Worm (Caenorhabditis elegans) whole organism, L1 larva: ENCODE data around the gene F59B1.4.
"Not testable (repeated sequence)": the region's sequence is repeated elsewhere in the genome, so short reads cannot be mapped to it uniquely, and the experiment has no call there.

ENCODE experiments used
- F16B12.6 ChIP-seq: fragments of 150-350 bp; optimal IDR thresholded peaks from 2 replicates; lab custom pipeline; 2014; ENCODE audit warnings: missing biosample characterization, missing genetic modification characterization
- alr-1 ChIP-seq: fragments of 200-800 bp; sonication (Bioruptor generic); optimal IDR thresholded peaks from 2 replicates; lab custom pipeline; 2018; ENCODE audit warnings: borderline replicate concordance, mild to moderate bottlenecking, missing genetic modification characterization, missing compliant biosample characterization
- blmp-1 ChIP-seq: fragments of 150-350 bp; optimal IDR thresholded peaks from 2 replicates; lab custom pipeline; 2014; ENCODE audit warnings: missing biosample characterization, missing genetic modification characterization
- ceh-82 ChIP-seq, 3 experiments: fragments of 150-350 bp in 1 of 3; sonication (generic microtip) in 2 of 3; optimal IDR thresholded peaks; 2 replicates each; lab custom pipeline; 2014 to 2017; ENCODE audit warnings: missing biosample characterization in 3 of 3, missing genetic modification characterization in 3 of 3
- ceh-88 ChIP-seq: fragments of 200-800 bp; sonication (Bioruptor generic); IDR thresholded peaks from 2 replicates; pipeline ENCODE4 v1.3.6; 2022; ENCODE audit warnings: missing genetic modification characterization, missing compliant biosample characterization
- ces-1 ChIP-seq: fragments of 150-350 bp; optimal IDR thresholded peaks from 2 replicates; lab custom pipeline; 2014; ENCODE audit warnings: missing biosample characterization, missing genetic modification reagents, missing genetic modification characterization
- dsc-1 ChIP-seq: sonication (generic microtip); optimal IDR thresholded peaks from 2 replicates; lab custom pipeline; 2016; ENCODE audit warnings: mild to moderate bottlenecking, missing genetic modification characterization, missing compliant biosample characterization
- efl-1 ChIP-seq, 4 experiments: fragments of 150-350 bp; optimal IDR thresholded peaks in 3 of 4; peaks in 1 of 4; 1 replicate in 1 of 4; 2 replicates in 3 of 4; lab custom pipeline; 2014; ENCODE audit warnings: missing biosample characterization in 2 of 4, missing genetic modification characterization in 2 of 4, missing genetic modification reagents in 2 of 4
- efl-3 ChIP-seq: fragments of 200-800 bp; sonication (Bioruptor generic); optimal IDR thresholded peaks from 2 replicates; lab custom pipeline; 2018; ENCODE audit warnings: mild to moderate bottlenecking, missing genetic modification characterization, missing compliant biosample characterization
- elt-2 ChIP-seq: sonication (generic microtip); optimal IDR thresholded peaks from 2 replicates; lab custom pipeline; 2016; ENCODE audit warnings: missing genetic modification characterization, mild to moderate bottlenecking, inconsistent platforms, missing compliant biosample characterization, missing genetic modification reagents
- elt-3 ChIP-seq, 6 experiments: fragments of 150-350 bp in 1 of 6; sonication (generic microtip); optimal IDR thresholded peaks; 2 replicates each; lab custom pipeline; 2017 to 2018; ENCODE audit warnings: missing biosample characterization in 6 of 6, missing genetic modification characterization in 6 of 6, inconsistent platforms in 1 of 6
- hlh-17 ChIP-seq: fragments of 200-800 bp; sonication (Bioruptor generic); optimal IDR thresholded peaks from 2 replicates; lab custom pipeline; 2018; ENCODE audit warnings: missing genetic modification characterization, mild to moderate bottlenecking, missing compliant biosample characterization, moderate library complexity, borderline replicate concordance
- irx-1 ChIP-seq: sonication (generic microtip); optimal IDR thresholded peaks from 2 replicates; lab custom pipeline; 2016; ENCODE audit warnings: missing genetic modification characterization, missing compliant biosample characterization
- lin-15B ChIP-seq: fragments of 150-350 bp; sonication (generic microtip); optimal IDR thresholded peaks from 3 replicates; lab custom pipeline; 2014; ENCODE audit warnings: missing biosample characterization, missing genetic modification characterization
- lin-35 ChIP-seq, 2 experiments: fragments of 150-350 bp; optimal IDR thresholded peaks; 2 replicates each; lab custom pipeline; 2014; ENCODE audit warnings: missing biosample characterization in 2 of 2, missing genetic modification characterization in 2 of 2, missing genetic modification reagents in 2 of 2
- lsy-2 ChIP-seq, 2 experiments: fragments of 150-350 bp; optimal IDR thresholded peaks; 2 replicates each; lab custom pipeline; 2014; ENCODE audit warnings: missing biosample characterization in 2 of 2, missing genetic modification characterization in 2 of 2
- mdl-1 ChIP-seq, 2 experiments: fragments of 150-350 bp; optimal IDR thresholded peaks; 2 replicates each; lab custom pipeline; 2014 to 2017; ENCODE audit warnings: missing biosample characterization in 2 of 2, missing genetic modification characterization in 2 of 2, inconsistent platforms in 1 of 2
- nhr-12 ChIP-seq: sonication (generic microtip); optimal IDR thresholded peaks from 2 replicates; lab custom pipeline; 2017; ENCODE audit warnings: missing biosample characterization, missing genetic modification characterization
- nhr-19 ChIP-seq: fragments of 200-800 bp; sonication (Bioruptor generic); conservative IDR thresholded peaks from 2 replicates; pipeline ENCODE4 v1.3.6; 2022; ENCODE audit warnings: missing genetic modification characterization, missing compliant biosample characterization
- nhr-20 ChIP-seq: sonication (generic microtip); optimal IDR thresholded peaks from 2 replicates; lab custom pipeline; 2016; ENCODE audit warnings: mild to moderate bottlenecking, missing genetic modification characterization, missing compliant biosample characterization
- nhr-237 ChIP-seq: fragments of 150-350 bp; optimal IDR thresholded peaks from 2 replicates; lab custom pipeline; 2014; ENCODE audit warnings: missing biosample characterization, missing genetic modification characterization
- nhr-28 ChIP-seq: fragments of 150-350 bp; optimal IDR thresholded peaks from 2 replicates; lab custom pipeline; 2014; ENCODE audit warnings: missing biosample characterization, missing genetic modification characterization
- nhr-71 ChIP-seq: sonication (generic microtip); optimal IDR thresholded peaks from 2 replicates; lab custom pipeline; 2016; ENCODE audit warnings: mild to moderate bottlenecking, missing genetic modification characterization, moderate library complexity, missing compliant biosample characterization
- nhr-77 ChIP-seq: fragments of 150-350 bp; optimal IDR thresholded peaks from 2 replicates; lab custom pipeline; 2014; ENCODE audit warnings: missing biosample characterization, missing genetic modification characterization
- nhr-85 ChIP-seq: sonication (generic microtip); peaks from one replicate; lab custom pipeline; 2016; ENCODE audit warnings: missing genetic modification characterization, inconsistent platforms, missing compliant biosample characterization
- nhr-90 ChIP-seq: sonication (generic microtip); optimal IDR thresholded peaks from 2 replicates; lab custom pipeline; 2016; ENCODE audit warnings: mild to moderate bottlenecking, missing genetic modification characterization, missing compliant biosample characterization; ENCODE audit not compliant: poor library complexity
- pag-3 ChIP-seq: sonication (generic microtip); optimal IDR thresholded peaks from 2 replicates; lab custom pipeline; 2017; ENCODE audit warnings: missing genetic modification characterization, mild to moderate bottlenecking, missing compliant biosample characterization, antibody characterized with exemption, borderline replicate concordance; ENCODE audit not compliant: insufficient read depth
- pax-3 ChIP-seq: fragments of 200-800 bp; sonication (Bioruptor generic); optimal IDR thresholded peaks from 2 replicates; lab custom pipeline; 2018; ENCODE audit warnings: mild to moderate bottlenecking, missing genetic modification characterization, moderate library complexity, missing compliant biosample characterization
- pqm-1 ChIP-seq: sonication (generic microtip); optimal IDR thresholded peaks from 3 replicates; lab custom pipeline; 2017; ENCODE audit warnings: missing biosample characterization, missing genetic modification characterization
- skn-1 ChIP-seq: fragments of 150-350 bp; optimal IDR thresholded peaks from 2 replicates; lab custom pipeline; 2014; ENCODE audit warnings: missing biosample characterization, missing genetic modification characterization
- snu-23 ChIP-seq: sonication (generic microtip); optimal IDR thresholded peaks from 2 replicates; lab custom pipeline; 2016; ENCODE audit warnings: missing genetic modification characterization, missing compliant biosample characterization
- sox-4 ChIP-seq: sonication (generic microtip); optimal IDR thresholded peaks from 2 replicates; lab custom pipeline; 2016; ENCODE audit warnings: missing genetic modification characterization, missing compliant biosample characterization
- swsn-7 ChIP-seq: sonication (generic microtip); optimal IDR thresholded peaks from 2 replicates; lab custom pipeline; 2016; ENCODE audit warnings: missing genetic modification characterization, missing compliant biosample characterization
- tlp-1 ChIP-seq: fragments of 150-350 bp; optimal IDR thresholded peaks from 2 replicates; lab custom pipeline; 2014; ENCODE audit warnings: missing biosample characterization, missing genetic modification characterization
- unc-130 ChIP-seq: fragments of 150-350 bp; optimal IDR thresholded peaks from 2 replicates; lab custom pipeline; 2017; ENCODE audit warnings: missing biosample characterization, missing genetic modification characterization, inconsistent platforms
- unc-30 ChIP-seq: sonication (generic microtip); optimal IDR thresholded peaks from 2 replicates; lab custom pipeline; 2017; ENCODE audit warnings: missing biosample characterization, missing genetic modification characterization
- unc-98 ChIP-seq: fragments of 200-800 bp; sonication (Bioruptor generic); IDR thresholded peaks from 2 replicates; pipeline ENCODE4 v1.3.6; 2022; ENCODE audit warnings: missing genetic modification characterization, missing compliant biosample characterization
- zag-1 ChIP-seq: fragments of 150-350 bp; optimal IDR thresholded peaks from 2 replicates; lab custom pipeline; 2014; ENCODE audit warnings: missing biosample characterization, missing genetic modification characterization

F59B1.4 gene

DNA sequence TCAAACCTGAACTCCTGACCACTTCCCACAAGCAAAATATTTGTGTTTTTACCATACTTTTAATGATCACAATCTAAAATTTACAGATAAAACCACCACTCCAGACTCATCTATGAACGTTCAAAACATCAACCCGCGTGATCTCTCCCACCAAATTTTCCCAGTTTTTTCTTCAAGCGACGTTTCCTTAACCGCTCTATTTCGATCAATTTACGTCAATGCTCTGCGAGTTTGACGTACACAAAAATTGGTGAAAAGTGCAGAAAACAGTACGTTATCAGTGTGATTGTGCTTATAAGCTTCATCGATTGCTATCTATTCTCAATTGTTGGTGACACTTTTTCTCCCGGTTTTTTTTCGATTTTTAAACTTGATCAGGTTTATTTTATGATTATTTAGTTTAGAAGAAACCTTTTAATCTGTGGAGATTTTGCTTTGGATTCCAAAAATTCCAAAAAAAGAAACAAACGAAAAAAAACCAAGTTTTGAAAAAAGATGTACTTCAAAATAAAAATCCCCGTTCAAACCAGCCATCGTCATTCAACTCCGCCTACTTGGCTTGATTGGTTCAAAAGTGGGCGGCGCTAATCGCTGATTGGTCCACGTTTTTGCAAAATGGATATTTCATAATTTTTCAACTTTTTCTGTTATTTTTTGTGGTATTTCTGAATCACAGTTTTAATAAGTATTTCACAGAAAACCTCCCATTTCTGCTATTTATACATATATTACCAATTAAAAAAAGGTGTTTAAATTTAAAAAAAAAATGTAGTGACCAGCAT is 5.6 kb upstream of the F59B1.4 start:
- TF ChIP-seq ces-1 (GFP tag; lab: Kevin White, UChicago) (no peak), elt-2 (tag; lab: Kevin White, UChicago) (peak; percentile 84), zag-1 (tag; lab: Kevin White, UChicago) (no peak), nhr-85 (tag; lab: Kevin White, UChicago) (no peak), tlp-1 (no peak), lin-35 (GFP tag; optimal IDR thresholded peaks at IDR 0.05; lab: Kevin White, UChicago) (peak in 1 of 2 experiments; percentile 40), nhr-77 (tag; lab: Kevin White, UChicago) (no peak), elt-3 (tag; optimal IDR thresholded peaks at IDR 0.05; lab: Kevin White, UChicago) (no peak), ceh-82 (tag; optimal IDR thresholded peaks at IDR 0.05; lab: Kevin White, UChicago) (no peak), nhr-90 (tag; lab: Kevin White, UChicago) (peak; percentile 37), mdl-1 (tag; optimal IDR thresholded peaks at IDR 0.05; lab: Kevin White, UChicago) (peak in 1 of 2 experiments; percentile 13), irx-1 (tag; lab: Kevin White, UChicago) (no peak), nhr-19 (GFP tag; lab: Robert Waterston, UW) (no peak), nhr-71 (tag; lab: Kevin White, UChicago) (peak; percentile 30), alr-1 (tag; lab: Kevin White, UChicago) (no peak), pax-3 (no peak), efl-3 (GFP tag; lab: Kevin White, UChicago) (no peak), pag-3 (tag; lab: Kevin White, UChicago) (no peak), ceh-88 (GFP tag; lab: Robert Waterston, UW) (no peak), unc-130 (tag; lab: Kevin White, UChicago) (no peak), unc-98 (GFP tag; lab: Robert Waterston, UW) (no peak), snu-23 (GFP tag; lab: Kevin White, UChicago) (no peak), nhr-12 (tag; lab: Kevin White, UChicago) (no peak), skn-1 (tag; lab: Kevin White, UChicago) (no peak), dsc-1 (tag; lab: Kevin White, UChicago) (no peak), lin-15B (tag; lab: Kevin White, UChicago) (no peak)
- TF ChIP-seq, all 84 proteins: peak for 5

ce11 chrV:3631591-3631990 is 4.7 kb upstream of the F59B1.4 start, which contains the start of gene F59B1.6:
Gene F59B1.6, minus strand, starts transcription at chrV:3631691.
- TF ChIP-seq nhr-237 (tag; lab: Kevin White, UChicago) = no peak
- TF ChIP-seq hlh-17 (GFP tag; lab: Kevin White, UChicago) = no peak
- no peak for TF ChIP-seq blmp-1 (tag; lab: Kevin White, UChicago)
- TF ChIP-seq unc-30 (tag; lab: Kevin White, UChicago) = no peak
- TF ChIP-seq, all 84 proteins: peak for 0

ce11 chrV:3620608-3621007 is 6.2 kb downstream of the F59B1.4 start, which contains the start of gene srx-93:
Gene srx-93, minus strand, starts transcription at chrV:3620708.
- not testable (repeated sequence) for TF ChIP-seq nhr-28 (tag; lab: Kevin White, UChicago); swsn-7 (tag; lab: Kevin White, UChicago); mdl-1 (tag; optimal IDR thresholded peaks at IDR 0.05; lab: Kevin White, UChicago)

ce11 chrV:3616844-3617243 is 10.0 kb downstream of the F59B1.4 start:
- TF ChIP-seq nhr-20 (peak; percentile 64), sox-4 (tag; lab: Kevin White, UChicago) (no peak), blmp-1 (tag; lab: Kevin White, UChicago) (peak; percentile 69), F16B12.6 (tag; lab: Kevin White, UChicago) (no peak), mdl-1 (tag; optimal IDR thresholded peaks at IDR 0.05; lab: Kevin White, UChicago) (peak in 1 of 2 experiments; percentile 58), lsy-2 (tag; optimal IDR thresholded peaks at IDR 0.05; lab: Kevin White, UChicago) (peak in 1 of 2 experiments; percentile 30), efl-1 (optimal IDR thresholded peaks at IDR 0.05; lab: Kevin White, UChicago) (no peak), efl-1 (GFP tag; optimal IDR thresholded peaks at IDR 0.05 in 1 of 2; lab: Kevin White, UChicago) (peak in 1 of 2 experiments; percentile 22), elt-3 (tag; optimal IDR thresholded peaks at IDR 0.05; lab: Kevin White, UChicago) (peak in 4 of 6 experiments; percentile 47 to 99 (median 65)), pqm-1 (no peak), unc-130 (tag; lab: Kevin White, UChicago) (peak; percentile 46)
